Worm (Caenorhabditis elegans): ENCODE data around the gene dhp-2.

- no peak for TF ChIP-seq ama-1 (optimal IDR thresholded peaks at IDR 0.05)
- no peak for TF ChIP-seq zag-1 (tag; optimal IDR thresholded peaks at IDR 0.05)
- TF ChIP-seq nhr-237 (tag; optimal IDR thresholded peaks at IDR 0.05), result no peak
- no peak for TF ChIP-seq R02D3.7 (tag; optimal IDR thresholded peaks at IDR 0.05)
- no peak for TF ChIP-seq unc-39 (tag; optimal IDR thresholded peaks at IDR 0.05)
- no peak for TF ChIP-seq egl-27 (tag; optimal IDR thresholded peaks at IDR 0.05)
These were observed 43.4 kb downstream of the dhp-2 start, which contains the start of gene F44D12.19 for ce11 chrIV:10021283-10021682.

Data from whole organism, L2 larva.